Worm (Caenorhabditis elegans) whole organism, L1 larva: ENCODE data around the gene grl-9.

Experiments
- C16A3.4 ChIP-seq: fragments of 150-350 bp; optimal IDR thresholded peaks from 2 replicates; lab custom pipeline; 2014; ENCODE audit warnings: missing biosample characterization, missing genetic modification characterization
- C34B4.2 ChIP-seq: sonication (generic microtip); optimal IDR thresholded peaks from 2 replicates; lab custom pipeline; 2017; ENCODE audit warnings: mild to moderate bottlenecking, missing genetic modification characterization, missing compliant biosample characterization
- F16B12.6 ChIP-seq: fragments of 150-350 bp; optimal IDR thresholded peaks from 2 replicates; lab custom pipeline; 2014; ENCODE audit warnings: missing biosample characterization, missing genetic modification characterization
- aly-2 ChIP-seq: fragments of 150-350 bp; optimal IDR thresholded peaks from 2 replicates; lab custom pipeline; 2014; ENCODE audit warnings: missing biosample characterization, missing genetic modification characterization
- ama-1 ChIP-seq: fragments of 150-350 bp; optimal IDR thresholded peaks from 2 replicates; lab custom pipeline; 2014
- blmp-1 ChIP-seq: fragments of 150-350 bp; optimal IDR thresholded peaks from 2 replicates; lab custom pipeline; 2014; ENCODE audit warnings: missing biosample characterization, missing genetic modification characterization
- ces-1 ChIP-seq: fragments of 150-350 bp; optimal IDR thresholded peaks from 2 replicates; lab custom pipeline; 2014; ENCODE audit warnings: missing biosample characterization, missing genetic modification reagents, missing genetic modification characterization
- dpl-1 ChIP-seq, 3 experiments: fragments of 150-350 bp in 2 of 3; sonication (generic microtip) in 1 of 3; optimal IDR thresholded peaks; 2 replicates each; lab custom pipeline; 2014 to 2017; ENCODE audit warnings: missing biosample characterization in 3 of 3, missing genetic modification characterization in 3 of 3, missing genetic modification reagents in 3 of 3
- dsc-1 ChIP-seq: sonication (generic microtip); optimal IDR thresholded peaks from 2 replicates; lab custom pipeline; 2016; ENCODE audit warnings: mild to moderate bottlenecking, missing genetic modification characterization, missing compliant biosample characterization
- efl-3 ChIP-seq: fragments of 200-800 bp; sonication (Bioruptor generic); optimal IDR thresholded peaks from 2 replicates; lab custom pipeline; 2018; ENCODE audit warnings: mild to moderate bottlenecking, missing genetic modification characterization, missing compliant biosample characterization
- egl-13 ChIP-seq: sonication (generic microtip); optimal IDR thresholded peaks from 2 replicates; lab custom pipeline; 2016; ENCODE audit warnings: missing genotype, missing genetic modification reagents, missing genetic modification characterization, missing compliant biosample characterization
- egl-27 ChIP-seq, 2 experiments: fragments of 150-350 bp in 1 of 2; sonication (generic microtip); optimal IDR thresholded peaks; 3 replicates each; lab custom pipeline; 2017 to 2018; ENCODE audit warnings: missing biosample characterization in 2 of 2, missing genetic modification characterization in 2 of 2, missing genetic modification reagents in 2 of 2
- elt-3 ChIP-seq, 6 experiments: fragments of 150-350 bp in 1 of 6; sonication (generic microtip); optimal IDR thresholded peaks; 2 replicates each; lab custom pipeline; 2017 to 2018; ENCODE audit warnings: missing biosample characterization in 6 of 6, missing genetic modification characterization in 6 of 6, inconsistent platforms in 1 of 6
- fkh-4 ChIP-seq: sonication (generic microtip); optimal IDR thresholded peaks from 2 replicates; lab custom pipeline; 2016; ENCODE audit warnings: missing compliant biosample characterization, missing genetic modification characterization, borderline replicate concordance
- hlh-4 ChIP-seq: sonication (generic microtip); optimal IDR thresholded peaks from 2 replicates; lab custom pipeline; 2016; ENCODE audit warnings: mild to moderate bottlenecking, missing genetic modification characterization, missing compliant biosample characterization
- jun-1 ChIP-seq: fragments of 150-350 bp; optimal IDR thresholded peaks from 2 replicates; lab custom pipeline; 2014; ENCODE audit warnings: missing biosample characterization, missing genetic modification reagents, missing genetic modification characterization
- lin-13 ChIP-seq: fragments of 150-350 bp; optimal IDR thresholded peaks from 2 replicates; lab custom pipeline; 2014; ENCODE audit warnings: missing biosample characterization, missing genetic modification reagents, missing genetic modification characterization
- lin-14 ChIP-seq: fragments of 200-800 bp; sonication (Bioruptor generic); optimal IDR thresholded peaks from 2 replicates; lab custom pipeline; 2018; ENCODE audit warnings: mild to moderate bottlenecking, missing genetic modification characterization, moderate library complexity, missing compliant biosample characterization
- lin-15B ChIP-seq: fragments of 150-350 bp; sonication (generic microtip); optimal IDR thresholded peaks from 3 replicates; lab custom pipeline; 2014; ENCODE audit warnings: missing biosample characterization, missing genetic modification characterization
- lin-39 ChIP-seq: fragments of 150-350 bp; optimal IDR thresholded peaks from 2 replicates; lab custom pipeline; 2014; ENCODE audit warnings: missing biosample characterization, missing genetic modification reagents, missing genetic modification characterization
- lir-3 ChIP-seq: sonication (generic microtip); optimal IDR thresholded peaks from 2 replicates; lab custom pipeline; 2016; ENCODE audit warnings: mild to moderate bottlenecking, missing genetic modification characterization, moderate library complexity, missing compliant biosample characterization; ENCODE audit not compliant: poor library complexity
- mdl-1 ChIP-seq, 2 experiments: fragments of 150-350 bp; optimal IDR thresholded peaks; 2 replicates each; lab custom pipeline; 2014 to 2017; ENCODE audit warnings: missing biosample characterization in 2 of 2, missing genetic modification characterization in 2 of 2, inconsistent platforms in 1 of 2
- mef-2 ChIP-seq: fragments of 150-350 bp; optimal IDR thresholded peaks from 2 replicates; lab custom pipeline; 2014; ENCODE audit warnings: missing biosample characterization, missing genetic modification characterization
- nhr-47 ChIP-seq: sonication (generic microtip); optimal IDR thresholded peaks from 2 replicates; lab custom pipeline; 2016; ENCODE audit warnings: mild to moderate bottlenecking, missing genetic modification characterization, moderate library complexity, missing compliant biosample characterization
- nhr-71 ChIP-seq: sonication (generic microtip); optimal IDR thresholded peaks from 2 replicates; lab custom pipeline; 2016; ENCODE audit warnings: mild to moderate bottlenecking, missing genetic modification characterization, moderate library complexity, missing compliant biosample characterization
- nhr-76 ChIP-seq: sonication (generic microtip); optimal IDR thresholded peaks from 2 replicates; lab custom pipeline; 2017; ENCODE audit warnings: missing biosample characterization, missing genetic modification characterization
- nhr-85 ChIP-seq: sonication (generic microtip); peaks from one replicate; lab custom pipeline; 2016; ENCODE audit warnings: missing genetic modification characterization, inconsistent platforms, missing compliant biosample characterization
- nhr-90 ChIP-seq: sonication (generic microtip); optimal IDR thresholded peaks from 2 replicates; lab custom pipeline; 2016; ENCODE audit warnings: mild to moderate bottlenecking, missing genetic modification characterization, missing compliant biosample characterization; ENCODE audit not compliant: poor library complexity
- pag-3 ChIP-seq: sonication (generic microtip); optimal IDR thresholded peaks from 2 replicates; lab custom pipeline; 2017; ENCODE audit warnings: missing genetic modification characterization, mild to moderate bottlenecking, missing compliant biosample characterization, antibody characterized with exemption, borderline replicate concordance; ENCODE audit not compliant: insufficient read depth
- pax-3 ChIP-seq: fragments of 200-800 bp; sonication (Bioruptor generic); optimal IDR thresholded peaks from 2 replicates; lab custom pipeline; 2018; ENCODE audit warnings: mild to moderate bottlenecking, missing genetic modification characterization, moderate library complexity, missing compliant biosample characterization
- rnt-1 ChIP-seq: sonication (generic microtip); optimal IDR thresholded peaks from 2 replicates; lab custom pipeline; 2016; ENCODE audit warnings: mild to moderate bottlenecking, missing genetic modification characterization, moderate library complexity, missing compliant biosample characterization
- skn-1 ChIP-seq: fragments of 150-350 bp; optimal IDR thresholded peaks from 2 replicates; lab custom pipeline; 2014; ENCODE audit warnings: missing biosample characterization, missing genetic modification characterization
- snu-23 ChIP-seq: sonication (generic microtip); optimal IDR thresholded peaks from 2 replicates; lab custom pipeline; 2016; ENCODE audit warnings: missing genetic modification characterization, missing compliant biosample characterization
- sox-4 ChIP-seq: sonication (generic microtip); optimal IDR thresholded peaks from 2 replicates; lab custom pipeline; 2016; ENCODE audit warnings: missing genetic modification characterization, missing compliant biosample characterization
- sptf-1 ChIP-seq: fragments of 150-350 bp; optimal IDR thresholded peaks from 2 replicates; lab custom pipeline; 2014; ENCODE audit warnings: missing biosample characterization, missing genetic modification characterization
- tbx-2 ChIP-seq: sonication (generic microtip); optimal IDR thresholded peaks from 2 replicates; lab custom pipeline; 2016; ENCODE audit warnings: missing genetic modification characterization, missing compliant biosample characterization
- tlp-1 ChIP-seq: fragments of 150-350 bp; optimal IDR thresholded peaks from 2 replicates; lab custom pipeline; 2014; ENCODE audit warnings: missing biosample characterization, missing genetic modification characterization
- unc-130 ChIP-seq: fragments of 150-350 bp; optimal IDR thresholded peaks from 2 replicates; lab custom pipeline; 2017; ENCODE audit warnings: missing biosample characterization, missing genetic modification characterization, inconsistent platforms
- unc-62 ChIP-seq: fragments of 150-350 bp; optimal IDR thresholded peaks from 2 replicates; lab custom pipeline; 2014; ENCODE audit warnings: missing biosample characterization, missing genetic modification reagents, missing genetic modification characterization
- unc-98 ChIP-seq: fragments of 200-800 bp; sonication (Bioruptor generic); IDR thresholded peaks from 2 replicates; pipeline ENCODE4 v1.3.6; 2022; ENCODE audit warnings: missing genetic modification characterization, missing compliant biosample characterization
- xbp-1 ChIP-seq: sonication (generic microtip); optimal IDR thresholded peaks from 2 replicates; lab custom pipeline; 2016; ENCODE audit warnings: missing genetic modification characterization, missing compliant biosample characterization
- zip-4 ChIP-seq: fragments of 200-800 bp; sonication (Bioruptor generic); optimal IDR thresholded peaks from 2 replicates; lab custom pipeline; 2018; ENCODE audit warnings: mild to moderate bottlenecking, missing genetic modification characterization, moderate library complexity, missing compliant biosample characterization
- ztf-4 ChIP-seq: fragments of 150-350 bp; optimal IDR thresholded peaks from 2 replicates; lab custom pipeline; 2014; ENCODE audit warnings: missing biosample characterization, missing genetic modification characterization

The grl-9 gene

DNA sequence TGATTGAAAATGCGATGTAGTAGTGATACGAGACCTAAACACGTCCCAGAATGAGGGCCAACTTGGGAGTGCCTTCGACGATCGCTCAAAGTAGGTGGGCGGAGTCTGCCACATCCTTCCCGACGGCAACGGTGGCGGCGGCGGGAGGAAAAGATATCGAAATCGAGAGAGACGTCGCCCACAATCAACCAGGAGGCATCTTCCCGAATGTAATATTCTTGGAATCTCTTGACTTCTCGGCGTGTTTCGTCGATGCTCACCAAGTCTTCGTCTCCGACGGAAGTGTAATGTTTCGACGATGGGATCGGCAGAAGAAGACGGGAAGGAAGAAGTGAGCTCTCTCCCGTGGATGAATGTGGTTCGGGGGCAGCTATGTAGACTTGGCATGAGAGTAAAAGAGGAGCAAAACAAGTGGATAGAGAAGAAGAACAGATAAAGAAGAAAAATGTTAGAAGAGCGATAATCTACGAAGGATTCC is 37.0 kb upstream of the grl-9 start, which contains the start of the genes T25F10.1 and clik-1 (continued):
- no peak for TF ChIP-seq mef-2
- TF ChIP-seq C16A3.4: no peak
- TF ChIP-seq lin-39 (tag; lab: Kevin White, UChicago): no peak
- TF ChIP-seq elt-3 (tag; optimal IDR thresholded peaks at IDR 0.05; lab: Kevin White, UChicago): no peak
- no peak for TF ChIP-seq xbp-1 (tag; lab: Kevin White, UChicago)
- TF ChIP-seq efl-3 (GFP tag; lab: Kevin White, UChicago): no peak
- TF ChIP-seq blmp-1 (tag; lab: Kevin White, UChicago): no peak
- TF ChIP-seq mdl-1 (tag; optimal IDR thresholded peaks at IDR 0.05; lab: Kevin White, UChicago): no peak
- no peak for TF ChIP-seq skn-1 (tag; lab: Kevin White, UChicago)
- no peak for TF ChIP-seq egl-27 (tag; optimal IDR thresholded peaks at IDR 0.05; lab: Kevin White, UChicago)
- peak; percentile 22 for TF ChIP-seq fkh-4 (tag; lab: Kevin White, UChicago)
- no peak for TF ChIP-seq ama-1 (lab: Kevin White, UChicago)
- TF ChIP-seq nhr-90: no peak
- TF ChIP-seq lin-13 (GFP tag; lab: Kevin White, UChicago): no peak
- peak; percentile 54 for TF ChIP-seq unc-130
- no peak for TF ChIP-seq C34B4.2 (tag; lab: Kevin White, UChicago)
- no peak for TF ChIP-seq egl-13 (tag; lab: Kevin White, UChicago)

- TF ChIP-seq pax-3 (tag; lab: Kevin White, UChicago) (no peak), nhr-85 (no peak), jun-1 (tag; lab: Kevin White, UChicago) (no peak), dpl-1 (GFP tag; optimal IDR thresholded peaks at IDR 0.05; lab: Kevin White, UChicago) (no peak), nhr-76 (no peak), nhr-71 (tag; lab: Kevin White, UChicago) (peak; percentile 37), nhr-47 (no peak), pag-3 (tag; lab: Kevin White, UChicago) (peak; percentile 99), unc-98 (GFP tag; lab: Robert Waterston, UW) (no peak), C16A3.4 (no peak), zip-4 (no peak), sptf-1 (tag; lab: Kevin White, UChicago) (no peak), dsc-1 (tag; lab: Kevin White, UChicago) (no peak), rnt-1 (tag; lab: Kevin White, UChicago) (peak; percentile 52), lin-13 (GFP tag; lab: Kevin White, UChicago) (no peak), unc-130 (no peak), aly-2 (tag; lab: Kevin White, UChicago) (no peak), tlp-1 (tag; lab: Kevin White, UChicago) (no peak), ztf-4 (tag; lab: Kevin White, UChicago) (no peak), ces-1 (GFP tag; lab: Kevin White, UChicago) (no peak), unc-62 (no peak), snu-23 (GFP tag; lab: Kevin White, UChicago) (no peak), egl-27 (tag; optimal IDR thresholded peaks at IDR 0.05; lab: Kevin White, UChicago) (no peak), lir-3 (no peak), hlh-4 (tag; lab: Kevin White, UChicago) (no peak), sox-4 (no peak), lin-15B (tag; lab: Kevin White, UChicago) (no peak), efl-3 (GFP tag; lab: Kevin White, UChicago) (no peak), lin-14 (GFP tag; lab: Kevin White, UChicago) (peak; percentile 64), tbx-2 (tag; lab: Kevin White, UChicago) (no peak), F16B12.6 (tag; lab: Kevin White, UChicago) (no peak)
Measured at ce11 chrV:6767576-6767975, 36.1 kb upstream of the grl-9 start.
